Fruit fly (Drosophila melanogaster): Measurements from ENCODE around the gene CG32148.

Gene CG32148

DNA sequence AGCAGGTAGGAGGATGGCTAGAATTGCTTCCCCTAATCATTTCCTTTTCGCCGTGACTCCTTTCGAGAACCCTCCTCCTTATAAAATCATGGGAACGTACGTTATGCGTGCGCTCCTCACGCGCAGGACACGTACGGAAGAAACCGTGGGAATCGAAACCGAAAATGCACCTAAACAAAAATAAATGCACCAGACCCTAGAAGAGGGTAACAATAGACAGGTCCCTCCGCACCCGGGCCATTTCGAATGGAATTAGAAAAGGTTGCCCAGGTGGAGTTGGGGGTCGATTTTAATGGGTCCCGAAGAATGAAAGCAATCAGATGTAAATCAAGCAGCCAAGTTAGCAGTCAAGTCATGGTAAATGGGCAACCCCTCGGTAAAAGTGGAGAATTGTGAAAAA is 44.0 kb upstream of the CG32148 start, which contains the start of gene CG3349 (continued):
- TF ChIP-seq Trl (optimal IDR thresholded peaks at IDR 0.05) (no peak), Trl (GFP tag; optimal IDR thresholded peaks at IDR 0.05) (no peak), PHDP (tag; optimal IDR thresholded peaks at IDR 0.05) (no peak), knrl (GFP tag; IDR thresholded peaks at IDR 0.05; ENCODE audit: partially characterized antibody) (no peak), Awh (GFP tag; IDR thresholded peaks at IDR 0.05) (no peak)

DNA sequence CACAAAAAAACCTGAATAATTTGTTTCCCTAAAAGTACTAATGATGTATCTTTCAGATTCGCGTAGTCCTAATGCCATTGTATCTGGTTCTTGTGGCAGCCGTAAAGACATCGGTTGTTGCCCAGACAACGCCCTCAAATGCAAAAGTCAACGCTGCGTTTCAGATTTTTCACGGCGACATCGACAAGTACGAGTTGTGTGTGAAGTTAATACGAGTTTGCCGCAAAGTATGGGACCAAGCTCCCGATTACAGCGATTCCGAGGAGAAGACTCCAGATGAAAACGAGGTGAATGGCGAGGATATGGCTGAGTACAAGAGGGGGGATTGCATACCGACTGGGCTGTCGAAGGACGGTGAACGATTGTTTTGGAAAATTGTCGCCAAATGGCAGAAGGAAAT is 43.3 kb upstream of the CG32148 start:
- TF ChIP-seq chm (GFP tag; IDR thresholded peaks at IDR 0.05) (0 out of 2 replicates have a peak, but pooled peaks have one; percentile 47), D (optimal IDR thresholded peaks at IDR 0.05) (peak; percentile 64), D (GFP tag; optimal IDR thresholded peaks at IDR 0.05) (no peak), sob (GFP tag; IDR thresholded peaks at IDR 0.05) (no peak)

DNA sequence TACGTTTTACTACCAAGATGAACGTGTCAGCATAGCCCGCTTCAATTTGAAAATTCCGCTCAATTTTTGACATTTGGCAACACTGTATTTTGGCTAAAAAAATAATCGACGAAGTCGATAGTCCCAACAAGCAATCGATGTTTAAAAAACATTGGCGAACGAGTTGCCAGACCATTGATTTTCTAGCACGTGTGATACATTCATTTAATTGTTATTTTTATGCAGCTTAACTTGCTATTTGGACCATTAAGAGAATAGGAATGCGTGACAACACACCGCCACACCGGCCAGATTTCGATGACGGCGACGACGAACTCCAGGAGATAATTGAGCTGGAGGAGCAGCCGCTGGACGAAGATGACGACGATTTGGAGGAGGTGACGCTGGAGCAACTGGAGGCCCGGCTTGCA is 40.6 kb upstream of the CG32148 start, which contains the start of gene CG5114:
TSS of gene CG5114 (plus strand) at position 161 of the 410 bp plus-strand sequence.
- peak; percentile 40 for TF ChIP-seq dpn (GFP tag; optimal IDR thresholded peaks at IDR 0.05)
- TF ChIP-seq Atf6 (GFP tag; IDR thresholded peaks at IDR 0.05) = 0 out of 2 replicates have a peak, but pooled peaks have one; percentile 26
- 0 out of 3 replicates have a peak, but pooled peaks have one; percentile 39 for TF ChIP-seq ken (GFP tag; IDR thresholded peaks at IDR 0.05)
- peak; percentile 96 for TF ChIP-seq Max (GFP tag; optimal IDR thresholded peaks at IDR 0.05)
- TF ChIP-seq CG17361 (GFP tag; IDR thresholded peaks at IDR 0.05) = peak; percentile 28; the same call in 1 of the 3 replicates
- TF ChIP-seq zen (tag; optimal IDR thresholded peaks at IDR 0.05) = peak; percentile 65
- TF ChIP-seq CG1792 (GFP tag; optimal IDR thresholded peaks at IDR 0.05) = peak; percentile 56
- no peak for TF ChIP-seq CG4328 (GFP tag; optimal IDR thresholded peaks at IDR 0.05)
- peak; percentile 64 for TF ChIP-seq CG17186 (GFP tag; optimal IDR thresholded peaks at IDR 0.05)
- peak; percentile 59 for TF ChIP-seq twi (tag; optimal IDR thresholded peaks at IDR 0.05)
- no peak for TF ChIP-seq dysf (GFP tag; IDR thresholded peaks at IDR 0.05)
- TF ChIP-seq insv (GFP tag; optimal IDR thresholded peaks at IDR 0.05) = peak in 1 of 2 experiments; percentile 23
- TF ChIP-seq dimm (GFP tag; IDR thresholded peaks at IDR 0.05) = no peak
- no peak for TF ChIP-seq gt (GFP tag; IDR thresholded peaks at IDR 0.05)
- TF ChIP-seq Nf-YA (GFP tag; IDR thresholded peaks at IDR 0.05) = no peak
- no peak for TF ChIP-seq Fer2 (tag; optimal IDR thresholded peaks at IDR 0.05)
- TF ChIP-seq CG2202 (tag; optimal IDR thresholded peaks at IDR 0.05) = no peak
- TF ChIP-seq luna (GFP tag; optimal IDR thresholded peaks at IDR 0.05) = peak; percentile 1
- TF ChIP-seq CG5953 (GFP tag; IDR thresholded peaks at IDR 0.05) = no peak
- peak; percentile 87 for TF ChIP-seq CG16813 (GFP tag; IDR thresholded peaks at IDR 0.05; ENCODE audit: partially characterized antibody)
- TF ChIP-seq pan (optimal IDR thresholded peaks at IDR 0.05) = no peak
- peak in 1 of 2 experiments; percentile 53 for TF ChIP-seq pan (GFP tag; optimal IDR thresholded peaks at IDR 0.05 in 1 of 2, IDR thresholded peaks at IDR 0.05 in 1 of 2)
- no peak for TF ChIP-seq CG15073 (GFP tag; optimal IDR thresholded peaks at IDR 0.05)
- TF ChIP-seq esg (GFP tag; conservative IDR thresholded peaks at IDR 0.05) = no peak
- TF ChIP-seq al (GFP tag; IDR thresholded peaks at IDR 0.05) = peak; percentile 17; the same call in 1 of the 2 replicates
- no peak for TF ChIP-seq CG9876 (GFP tag; optimal IDR thresholded peaks at IDR 0.05)
- TF ChIP-seq CG10654 (GFP tag; optimal IDR thresholded peaks at IDR 0.05) = no peak
- TF ChIP-seq CG12744 (GFP tag; optimal IDR thresholded peaks at IDR 0.05) = peak; percentile 3
- peak; percentile 24 for TF ChIP-seq zf30C (GFP tag; optimal IDR thresholded peaks at IDR 0.05)
- TF ChIP-seq CG6791 (GFP tag; IDR thresholded peaks at IDR 0.05; ENCODE audit: partially characterized antibody) = peak; percentile 91
- peak; percentile 50; the same call in 1 of the 2 replicates for TF ChIP-seq slbo (GFP tag; IDR thresholded peaks at IDR 0.05)
- peak; percentile 50 for TF ChIP-seq CHES-1-like (GFP tag; optimal IDR thresholded peaks at IDR 0.05)
- peak; percentile 36 for TF ChIP-seq CG3281 (GFP tag; optimal IDR thresholded peaks at IDR 0.05)
- peak; percentile 93 for TF ChIP-seq Dll (GFP tag; IDR thresholded peaks at IDR 0.05; ENCODE audit: partially characterized antibody)
- peak; percentile 24 for TF ChIP-seq CG8944 (GFP tag; optimal IDR thresholded peaks at IDR 0.05)
- peak; percentile 62 for TF ChIP-seq CG2120 (GFP tag; optimal IDR thresholded peaks at IDR 0.05)
- peak; percentile 72 for TF ChIP-seq Sin3A (optimal IDR thresholded peaks at IDR 0.05)
- TF ChIP-seq Atf-2 (GFP tag; optimal IDR thresholded peaks at IDR 0.05) = peak; percentile 11
- peak; percentile 100 for TF ChIP-seq E2f2 (GFP tag; IDR thresholded peaks at IDR 0.05)
- TF ChIP-seq caup (GFP tag; optimal IDR thresholded peaks at IDR 0.05; ENCODE audit: severe bottlenecking) = peak; percentile 37

Measured in whole organism, embryonic.